Worm (Caenorhabditis elegans) whole organism, mixed stage, embryonic: ENCODE results near the gene sri-10.

ENCODE experiments used
- bed-3 ChIP-seq: fragments of 200-800 bp; sonication (Bioruptor generic); optimal IDR thresholded peaks from 3 replicates; lab custom pipeline; 2018; ENCODE audit warnings: mild to moderate bottlenecking, missing genetic modification characterization, moderate library complexity, missing compliant biosample characterization
- blmp-1 ChIP-seq: fragments of 150-350 bp; optimal IDR thresholded peaks from 2 replicates; lab custom pipeline; 2014; ENCODE audit warnings: missing biosample characterization, missing genetic modification characterization
- ceh-43 ChIP-seq: fragments of 200-800 bp; sonication (Bioruptor generic); optimal IDR thresholded peaks from 2 replicates; lab custom pipeline; 2018; ENCODE audit warnings: mild to moderate bottlenecking, missing genetic modification characterization, moderate library complexity, missing compliant biosample characterization
- ceh-83 ChIP-seq: fragments of 200-800 bp; sonication (Bioruptor generic); optimal IDR thresholded peaks from 2 replicates; lab custom pipeline; 2018; ENCODE audit warnings: mild to moderate bottlenecking, missing genetic modification characterization, missing compliant biosample characterization
- ces-1 ChIP-seq: fragments of 150-350 bp; optimal IDR thresholded peaks from 2 replicates; lab custom pipeline; 2014; ENCODE audit warnings: missing biosample characterization, missing genetic modification reagents, missing genetic modification characterization
- cnd-1 ChIP-seq: fragments of 200-800 bp; sonication (Bioruptor generic); optimal IDR thresholded peaks from 2 replicates; lab custom pipeline; 2018; ENCODE audit warnings: mild to moderate bottlenecking, missing genetic modification characterization, missing compliant biosample characterization
- drap-1 ChIP-seq: fragments of 200-800 bp; sonication (Bioruptor generic); optimal IDR thresholded peaks from 3 replicates; lab custom pipeline; 2018; ENCODE audit warnings: mild to moderate bottlenecking, missing genetic modification characterization, missing compliant biosample characterization
- elt-1 ChIP-seq: sonication (generic microtip); optimal IDR thresholded peaks from 2 replicates; lab custom pipeline; 2017; ENCODE audit warnings: missing genetic modification characterization, mild to moderate bottlenecking, missing compliant biosample characterization, antibody characterized with exemption, moderate library complexity, borderline replicate concordance; ENCODE audit not compliant: insufficient read depth
- elt-3 ChIP-seq: fragments of 150-350 bp; optimal IDR thresholded peaks from 2 replicates; lab custom pipeline; 2014; ENCODE audit warnings: missing biosample characterization, missing genetic modification characterization
- flh-1 ChIP-seq: fragments of 200-800 bp; sonication (Bioruptor generic); optimal IDR thresholded peaks from 2 replicates; lab custom pipeline; 2018; ENCODE audit warnings: mild to moderate bottlenecking, missing genetic modification characterization, moderate library complexity, missing compliant biosample characterization
- ham-2 ChIP-seq: fragments of 200-800 bp; sonication (Bioruptor generic); optimal IDR thresholded peaks from 2 replicates; lab custom pipeline; 2018; ENCODE audit warnings: mild to moderate bottlenecking, missing genetic modification characterization, missing compliant biosample characterization
- hlh-1 ChIP-seq: fragments of 150-350 bp; optimal IDR thresholded peaks from 2 replicates; lab custom pipeline; 2014; ENCODE audit warnings: missing biosample characterization, missing genetic modification reagents, missing genetic modification characterization
- lin-13 ChIP-seq: fragments of 150-350 bp; optimal IDR thresholded peaks from 2 replicates; lab custom pipeline; 2014; ENCODE audit warnings: missing biosample characterization, missing genetic modification characterization
- lin-32 ChIP-seq: fragments of 200-800 bp; sonication (Bioruptor generic); optimal IDR thresholded peaks from 2 replicates; lab custom pipeline; 2018; ENCODE audit warnings: mild to moderate bottlenecking, missing genetic modification characterization, missing compliant biosample characterization
- lsy-2 ChIP-seq: fragments of 150-350 bp; optimal IDR thresholded peaks from 2 replicates; lab custom pipeline; 2014; ENCODE audit warnings: missing biosample characterization, missing genetic modification characterization
- mep-1 ChIP-seq: fragments of 150-350 bp; optimal IDR thresholded peaks from 2 replicates; lab custom pipeline; 2017; ENCODE audit warnings: missing biosample characterization, missing genetic modification reagents, missing genetic modification characterization, inconsistent platforms
- nhr-12 ChIP-seq: fragments of 150-350 bp; optimal IDR thresholded peaks from 2 replicates; lab custom pipeline; 2014; ENCODE audit warnings: missing biosample characterization, missing genetic modification characterization
- nhr-2 ChIP-seq: fragments of 150-350 bp; optimal IDR thresholded peaks from 2 replicates; lab custom pipeline; 2014; ENCODE audit warnings: missing biosample characterization, missing genetic modification characterization
- nhr-237 ChIP-seq: fragments of 150-350 bp; optimal IDR thresholded peaks from 2 replicates; lab custom pipeline; 2014; ENCODE audit warnings: missing biosample characterization, missing genetic modification characterization
- nhr-28 ChIP-seq: fragments of 150-350 bp; optimal IDR thresholded peaks from 2 replicates; lab custom pipeline; 2014; ENCODE audit warnings: missing biosample characterization, missing genetic modification characterization
- pha-4 ChIP-seq: fragments of 150-350 bp; optimal IDR thresholded peaks from 2 replicates; lab custom pipeline; 2018; ENCODE audit warnings: missing biosample characterization, missing genetic modification reagents, missing genetic modification characterization
- sem-2 ChIP-seq: fragments of 200-800 bp; sonication (Bioruptor generic); optimal IDR thresholded peaks from 2 replicates; lab custom pipeline; 2018; ENCODE audit warnings: mild to moderate bottlenecking, missing genetic modification characterization, missing compliant biosample characterization
- snpc-4 ChIP-seq: fragments of 150-350 bp; optimal IDR thresholded peaks from 2 replicates; lab custom pipeline; 2014; ENCODE audit warnings: missing biosample characterization, missing genetic modification characterization
- sptf-1 ChIP-seq: sonication (generic microtip); optimal IDR thresholded peaks from 2 replicates; lab custom pipeline; 2017; ENCODE audit warnings: mild to moderate bottlenecking, missing genetic modification characterization, moderate library complexity, missing compliant biosample characterization
- tbx-8 ChIP-seq: fragments of 200-800 bp; sonication (Bioruptor generic); optimal IDR thresholded peaks from 2 replicates; lab custom pipeline; 2018; ENCODE audit warnings: mild to moderate bottlenecking, missing genetic modification characterization, moderate library complexity, missing compliant biosample characterization
- unc-120 ChIP-seq: sonication (generic microtip); optimal IDR thresholded peaks from 2 replicates; lab custom pipeline; 2017; ENCODE audit warnings: missing genetic modification characterization, missing compliant biosample characterization; ENCODE audit not compliant: poor library complexity, severe bottlenecking
- unc-39 ChIP-seq: fragments of 150-350 bp; optimal IDR thresholded peaks from 2 replicates; lab custom pipeline; 2014; ENCODE audit warnings: missing biosample characterization, missing genetic modification characterization
- unc-62 ChIP-seq: fragments of 150-350 bp; optimal IDR thresholded peaks from 2 replicates; lab custom pipeline; 2014; ENCODE audit warnings: missing biosample characterization, missing genetic modification reagents, missing genetic modification characterization
- zip-8 ChIP-seq: fragments of 150-350 bp; optimal IDR thresholded peaks from 2 replicates; lab custom pipeline; 2014; ENCODE audit warnings: missing biosample characterization, missing genetic modification characterization
- ztf-11 ChIP-seq: fragments of 150-350 bp; optimal IDR thresholded peaks from 2 replicates; lab custom pipeline; 2014; ENCODE audit warnings: missing biosample characterization, missing genetic modification characterization

The sri-10 gene

ce11 chrV:18806409-18806808 lies at the start of gene sri-10:
sri-10 (minus strand) TSS chrV:18806509.
- TF ChIP-seq nhr-2 (tag; lab: Kevin White, UChicago) (no peak), unc-120 (no peak), lin-32 (GFP tag; lab: Kevin White, UChicago) (no peak), unc-39 (tag; lab: Kevin White, UChicago) (no peak)

ce11 chrV:18854788-18855187 lies 48.5 kb upstream of the sri-10 start:
- no peak for TF ChIP-seq drap-1 (GFP tag; lab: Kevin White, UChicago)
- no peak for TF ChIP-seq sptf-1 (tag; lab: Kevin White, UChicago)
- TF ChIP-seq pha-4 (tag; lab: Kevin White, UChicago) = no peak
- no peak for TF ChIP-seq lsy-2 (tag; lab: Kevin White, UChicago)
- TF ChIP-seq bed-3 (GFP tag; lab: Kevin White, UChicago) = no peak
- TF ChIP-seq sem-2 (GFP tag; lab: Kevin White, UChicago) = no peak
- no peak for TF ChIP-seq nhr-237
- TF ChIP-seq, all 35 proteins: peak for 0

ce11 chrV:18848578-18848977 lies 42.3 kb upstream of the sri-10 start:
- TF ChIP-seq tbx-8 (GFP tag; lab: Kevin White, UChicago) (no peak), unc-62 (GFP tag; lab: Kevin White, UChicago) (no peak), sptf-1 (tag; lab: Kevin White, UChicago) (no peak), nhr-12 (tag; lab: Kevin White, UChicago) (no peak), bed-3 (GFP tag; lab: Kevin White, UChicago) (no peak), lin-13 (tag; lab: Kevin White, UChicago) (no peak), lin-32 (GFP tag; lab: Kevin White, UChicago) (no peak), ces-1 (GFP tag; lab: Kevin White, UChicago) (no peak), blmp-1 (tag; lab: Kevin White, UChicago) (no peak), hlh-1 (no peak), cnd-1 (tag; lab: Kevin White, UChicago) (no peak), ham-2 (GFP tag; lab: Kevin White, UChicago) (no peak), nhr-237 (no peak), pha-4 (tag; lab: Kevin White, UChicago) (no peak), flh-1 (GFP tag; lab: Kevin White, UChicago) (no peak)

ce11 chrV:18846480-18846879 lies 40.2 kb upstream of the sri-10 start, which contains the start of gene nhr-230:
nhr-230 (plus strand) TSS chrV:18846780.
- TF ChIP-seq pha-4 (tag; lab: Kevin White, UChicago) (no peak), lin-13 (tag; lab: Kevin White, UChicago) (no peak), nhr-237 (no peak), ceh-43 (no peak), cnd-1 (tag; lab: Kevin White, UChicago) (no peak), elt-1 (no peak), mep-1 (tag; lab: Kevin White, UChicago) (no peak), zip-8 (tag; lab: Kevin White, UChicago) (no peak), drap-1 (GFP tag; lab: Kevin White, UChicago) (no peak), snpc-4 (tag; lab: Kevin White, UChicago) (no peak), hlh-1 (no peak), ceh-83 (GFP tag; lab: Kevin White, UChicago) (no peak), lin-32 (GFP tag; lab: Kevin White, UChicago) (no peak)

DNA sequence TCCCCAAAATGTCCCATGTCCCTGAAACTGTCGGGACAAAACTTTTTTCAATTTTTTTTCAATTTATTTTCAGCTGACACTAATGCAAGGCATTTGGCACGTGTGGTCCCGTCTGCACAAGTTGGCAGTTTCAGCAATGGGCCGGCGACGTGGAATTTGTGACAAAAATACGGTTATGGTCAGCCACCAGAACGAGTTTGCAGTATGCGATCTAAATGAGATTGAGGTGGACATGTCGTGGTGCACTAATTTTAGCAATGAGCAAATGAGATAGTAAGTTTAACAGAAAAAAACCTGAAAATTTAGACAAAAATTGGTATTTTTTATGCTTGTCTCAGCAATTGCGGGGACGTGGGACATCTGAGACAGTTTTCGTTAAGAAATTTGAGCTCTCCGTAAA lies 36.2 kb upstream of the sri-10 start:
- TF ChIP-seq sem-2 (GFP tag; lab: Kevin White, UChicago) (no peak), unc-62 (GFP tag; lab: Kevin White, UChicago) (no peak), elt-1 (no peak), blmp-1 (tag; lab: Kevin White, UChicago) (no peak), ztf-11 (no peak), drap-1 (GFP tag; lab: Kevin White, UChicago) (no peak), pha-4 (tag; lab: Kevin White, UChicago) (no peak), lin-13 (tag; lab: Kevin White, UChicago) (no peak), ceh-43 (no peak), elt-3 (tag; lab: Kevin White, UChicago) (no peak), cnd-1 (tag; lab: Kevin White, UChicago) (no peak), nhr-28 (tag; lab: Kevin White, UChicago) (no peak)
